Fruit fly (Drosophila melanogaster) whole organism, wandering third instar larva: ENCODE data around the gene Bicra.

Experiments used
- Abd-B ChIP-seq: fragments of >200 bp; optimal IDR thresholded peaks from 2 replicates; lab custom pipeline; 2017; ENCODE audit warnings: missing biosample characterization, missing genetic modification characterization
- Hr78 ChIP-seq: fragments of >200 bp; optimal IDR thresholded peaks from 2 replicates; lab custom pipeline; 2017; ENCODE audit warnings: missing biosample characterization, missing genetic modification characterization
- Rel ChIP-seq, 2 experiments: fragments of 200-800 bp; sonication (Bioruptor generic) in 1 of 2; optimal IDR thresholded peaks; 2 replicates in 1 of 2; 3 replicates in 1 of 2; lab custom pipeline; 2016 to 2019; ENCODE audit warnings: mild to moderate bottlenecking in 2 of 2, missing biosample characterization in 2 of 2, missing genetic modification characterization in 2 of 2, moderate library complexity in 1 of 2
- br ChIP-seq: fragments of 200-800 bp; sonication (Bioruptor generic); optimal IDR thresholded peaks from 2 replicates; lab custom pipeline; 2016; ENCODE audit warnings: missing biosample characterization, missing genetic modification characterization
- fru ChIP-seq: fragments of 200-800 bp; sonication (Bioruptor generic); optimal IDR thresholded peaks from 3 replicates; lab custom pipeline; 2016; ENCODE audit warnings: missing biosample characterization, mild to moderate bottlenecking, missing genetic modification characterization
- h ChIP-seq: fragments of 200-800 bp; sonication (Bioruptor generic); optimal IDR thresholded peaks from 3 replicates; lab custom pipeline; 2016; ENCODE audit warnings: missing biosample characterization, mild to moderate bottlenecking, missing genetic modification characterization
- psq ChIP-seq: fragments of 200-800 bp; sonication (Bioruptor generic); optimal IDR thresholded peaks from 3 replicates; lab custom pipeline; 2017; ENCODE audit warnings: missing biosample characterization, mild to moderate bottlenecking, missing genetic modification characterization, moderate library complexity

DNA sequence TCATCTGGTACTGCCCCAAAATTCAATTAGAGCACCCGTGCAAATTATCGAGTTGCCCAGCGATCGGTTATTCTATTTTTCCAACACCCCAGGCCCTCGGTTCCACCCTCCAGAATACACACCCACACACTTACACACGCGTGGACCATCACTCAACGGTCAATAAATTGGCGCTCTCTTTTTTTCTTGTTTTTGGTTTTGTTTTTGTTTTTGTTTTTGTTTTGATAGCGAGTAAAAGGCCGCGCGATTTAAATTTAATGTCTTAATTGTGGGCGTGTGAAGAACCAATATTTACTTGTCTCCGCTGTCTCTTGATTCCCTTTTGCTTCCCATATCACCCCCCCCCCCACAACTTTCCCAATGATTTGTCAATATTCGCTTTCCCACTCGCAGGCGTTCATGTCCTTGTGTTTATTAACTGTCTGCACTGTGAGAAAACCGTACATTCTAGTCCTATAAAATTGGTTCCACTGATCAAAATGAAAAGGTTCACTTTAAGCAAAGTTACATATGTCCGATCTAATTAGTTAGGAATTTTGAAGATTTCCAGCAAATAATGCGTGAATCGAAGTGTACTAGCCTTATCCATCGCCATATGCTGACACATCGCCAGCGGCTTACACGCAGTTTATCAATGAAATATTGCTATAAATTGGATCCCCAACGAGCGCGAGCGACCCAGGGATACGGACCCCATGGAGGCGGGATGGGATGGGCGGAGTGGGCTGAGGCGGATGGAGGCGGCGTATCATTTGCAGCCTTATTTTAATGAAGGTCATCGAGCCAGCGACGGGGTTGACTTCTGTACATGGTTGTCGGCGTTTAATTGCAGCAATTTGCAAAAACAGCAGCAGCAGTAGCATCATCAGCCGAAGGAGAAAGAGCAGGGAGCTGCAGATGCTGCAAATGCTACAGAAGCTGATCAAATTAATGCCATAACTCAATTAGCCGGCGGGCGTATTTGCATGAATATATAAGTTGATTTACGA lies 77.2 kb downstream of the Bicra start:
- no peak for TF ChIP-seq br (GFP tag; lab: Kevin White, UChicago)
- no peak for TF ChIP-seq h
- TF ChIP-seq Abd-B (GFP tag; lab: Kevin White, UChicago) = no peak
- TF ChIP-seq Hr78 (GFP tag; lab: Kevin White, UChicago) = no peak
- no peak for TF ChIP-seq fru (GFP tag; lab: Kevin White, UChicago)
- no peak for TF ChIP-seq psq (GFP tag; lab: Kevin White, UChicago)
- TF ChIP-seq Rel (GFP tag; optimal IDR thresholded peaks at IDR 0.05; lab: Kevin White, UChicago) = no peak
- peak; percentile 88 for TF ChIP-seq Rel (tag; optimal IDR thresholded peaks at IDR 0.05; lab: Kevin White, UChicago)
